Worm (Caenorhabditis elegans) whole organism, early embryonic: ENCODE data around the gene F40C5.2.

ENCODE experiments used
- B0310.2 ChIP-seq: sonication (generic microtip); optimal IDR thresholded peaks from 2 replicates; lab custom pipeline; 2016; ENCODE audit warnings: mild to moderate bottlenecking, missing genetic modification characterization, missing compliant biosample characterization
- F13C5.2 ChIP-seq: sonication (generic microtip); optimal IDR thresholded peaks from 2 replicates; lab custom pipeline; 2017; ENCODE audit warnings: mild to moderate bottlenecking, missing genetic modification characterization, inconsistent platforms, missing compliant biosample characterization
- aly-1 ChIP-seq: sonication (generic microtip); optimal IDR thresholded peaks from 2 replicates; lab custom pipeline; 2016; ENCODE audit warnings: missing genetic modification characterization, missing compliant biosample characterization
- ama-1 ChIP-seq: fragments of 150-350 bp; optimal IDR thresholded peaks from 2 replicates; lab custom pipeline; 2014
- ceh-13 ChIP-seq: fragments of 200-800 bp; sonication (Bioruptor generic); optimal IDR thresholded peaks from 2 replicates; lab custom pipeline; 2018; ENCODE audit warnings: mild to moderate bottlenecking, missing genetic modification characterization, missing compliant biosample characterization
- ceh-36 ChIP-seq: sonication (generic microtip); optimal IDR thresholded peaks from 2 replicates; lab custom pipeline; 2016; ENCODE audit warnings: missing genetic modification characterization, inconsistent platforms, missing compliant biosample characterization
- ets-7 ChIP-seq: sonication (generic microtip); optimal IDR thresholded peaks from 2 replicates; lab custom pipeline; 2016; ENCODE audit warnings: missing genotype, missing genetic modification characterization, missing compliant biosample characterization
- flt-1 ChIP-seq: fragments of 200-800 bp; sonication (Bioruptor generic); IDR thresholded peaks from 2 replicates; pipeline ENCODE4 v1.3.6; 2022; ENCODE audit warnings: missing genetic modification characterization, missing compliant biosample characterization
- hmbx-1 ChIP-seq: sonication (generic microtip); optimal IDR thresholded peaks from 2 replicates; lab custom pipeline; 2016; ENCODE audit warnings: mild to moderate bottlenecking, missing genetic modification characterization, missing compliant biosample characterization
- hmg-4 ChIP-seq: fragments of 200-800 bp; sonication (Bioruptor generic); optimal IDR thresholded peaks from 2 replicates; lab custom pipeline; 2018; ENCODE audit warnings: mild to moderate bottlenecking, missing genetic modification characterization, missing compliant biosample characterization
- hnd-1 ChIP-seq: sonication (generic microtip); optimal IDR thresholded peaks from 2 replicates; lab custom pipeline; 2016; ENCODE audit warnings: missing genetic modification characterization, missing compliant biosample characterization
- pes-1 ChIP-seq: fragments of 200-800 bp; sonication (Bioruptor generic); IDR thresholded peaks from 2 replicates; pipeline ENCODE4 v1.3.6; 2022; ENCODE audit warnings: missing genetic modification reagents, missing genetic modification characterization, missing compliant biosample characterization
- scrt-1 ChIP-seq: fragments of 200-800 bp; sonication (Bioruptor generic); IDR thresholded peaks from 2 replicates; pipeline ENCODE4 v1.3.6; 2022; ENCODE audit warnings: missing genetic modification characterization, missing compliant biosample characterization
- sea-1 ChIP-seq: fragments of 200-800 bp; sonication (Bioruptor generic); conservative IDR thresholded peaks from 2 replicates; pipeline ENCODE4 v1.3.6; 2022; ENCODE audit warnings: missing genetic modification characterization, missing compliant biosample characterization
- tbx-11 ChIP-seq: fragments of 200-800 bp; sonication (Bioruptor generic); IDR thresholded peaks from 2 replicates; pipeline ENCODE4 v1.3.6; 2022; ENCODE audit warnings: missing genetic modification characterization, missing compliant biosample characterization
- tbx-37 ChIP-seq: fragments of 200-800 bp; sonication (Bioruptor generic); conservative IDR thresholded peaks from 2 replicates; pipeline ENCODE4 v1.3.6; 2022; ENCODE audit warnings: missing genetic modification reagents, missing genetic modification characterization, missing compliant biosample characterization
- tra-4 ChIP-seq: sonication (generic microtip); optimal IDR thresholded peaks from 2 replicates; lab custom pipeline; 2017; ENCODE audit warnings: missing genetic modification characterization, missing compliant biosample characterization

Gene F40C5.2

ce11 chrV:3543344-3543743 lies 27.5 kb upstream of the F40C5.2 start, which contains the start of gene nhr-222:
nhr-222 (minus strand) TSS chrV:3543444.
- TF ChIP-seq hmbx-1 (tag; lab: Kevin White, UChicago) (no peak), hmg-4 (GFP tag; lab: Kevin White, UChicago) (no peak), scrt-1 (no peak)

- TF ChIP-seq sea-1 (GFP tag; lab: Robert Waterston, UW): no peak
- TF ChIP-seq B0310.2 (tag; lab: Kevin White, UChicago): no peak
- TF ChIP-seq hmbx-1 (tag; lab: Kevin White, UChicago): no peak
- no peak for TF ChIP-seq hmg-4 (GFP tag; lab: Kevin White, UChicago)
- TF ChIP-seq ets-7 (tag; lab: Kevin White, UChicago): no peak
Measured at ce11 chrV:3546517-3546916, 24.3 kb upstream of the F40C5.2 start, which contains the start of gene srbc-68. srbc-68 (minus strand) TSS chrV:3546617.

ce11 chrV:3548798-3549197 lies 22.0 kb upstream of the F40C5.2 start, which contains the start of gene srw-130:
srw-130 (minus strand) TSS chrV:3548898.
- no peak for TF ChIP-seq hmg-4 (GFP tag; lab: Kevin White, UChicago)
- no peak for TF ChIP-seq ceh-36 (tag; lab: Kevin White, UChicago)
- TF ChIP-seq scrt-1: no peak
- no peak for TF ChIP-seq tbx-11 (GFP tag; lab: Robert Waterston, UW)

ce11 chrV:3549553-3549952 lies 21.2 kb upstream of the F40C5.2 start, which contains the start of gene sri-21:
sri-21 (plus strand) TSS chrV:3549853.
- TF ChIP-seq ceh-36 (tag; lab: Kevin White, UChicago): no peak
- TF ChIP-seq ama-1 (lab: Kevin White, UChicago): no peak

- no peak for TF ChIP-seq ama-1 (lab: Kevin White, UChicago)
- TF ChIP-seq F13C5.2 (tag; lab: Kevin White, UChicago): no peak
- no peak for TF ChIP-seq tbx-11 (GFP tag; lab: Robert Waterston, UW)
- no peak for TF ChIP-seq sea-1 (GFP tag; lab: Robert Waterston, UW)
- no peak for TF ChIP-seq flt-1
- TF ChIP-seq pes-1 (GFP tag; lab: Robert Waterston, UW): no peak
- TF ChIP-seq aly-1 (tag; lab: Kevin White, UChicago): no peak
- TF ChIP-seq hnd-1 (tag; lab: Kevin White, UChicago): no peak
Measured at ce11 chrV:3551765-3552164, 19.0 kb upstream of the F40C5.2 start, which contains the start of gene grl-28. grl-28 (minus strand) TSS chrV:3551865.

ce11 chrV:3552740-3553469 lies 17.9 kb upstream of the F40C5.2 start, which contains the start of gene T24A6.20:
T24A6.20 (plus strand) TSS chrV:3553134.
- TF ChIP-seq hmbx-1 (tag; lab: Kevin White, UChicago) (no peak), tbx-11 (GFP tag; lab: Robert Waterston, UW) (no peak), ceh-36 (tag; lab: Kevin White, UChicago) (no peak), ceh-13 (GFP tag; lab: Kevin White, UChicago) (no peak), tra-4 (tag; lab: Kevin White, UChicago) (no peak), sea-1 (GFP tag; lab: Robert Waterston, UW) (no peak), ama-1 (lab: Kevin White, UChicago) (no peak), tbx-37 (GFP tag; lab: Robert Waterston, UW) (no peak), hnd-1 (tag; lab: Kevin White, UChicago) (no peak), hmg-4 (GFP tag; lab: Kevin White, UChicago) (no peak), ets-7 (tag; lab: Kevin White, UChicago) (no peak), aly-1 (tag; lab: Kevin White, UChicago) (no peak), flt-1 (no peak), F13C5.2 (tag; lab: Kevin White, UChicago) (no peak), B0310.2 (tag; lab: Kevin White, UChicago) (no peak), pes-1 (GFP tag; lab: Robert Waterston, UW) (no peak), scrt-1 (no peak)

ce11 chrV:3554869-3555268 lies 15.9 kb upstream of the F40C5.2 start, which contains the start of gene grl-29:
grl-29 (minus strand) TSS chrV:3555236.
- no peak for TF ChIP-seq hnd-1 (tag; lab: Kevin White, UChicago)
- no peak for TF ChIP-seq sea-1 (GFP tag; lab: Robert Waterston, UW)
- no peak for TF ChIP-seq ets-7 (tag; lab: Kevin White, UChicago)
- TF ChIP-seq ceh-13 (GFP tag; lab: Kevin White, UChicago): no peak
- no peak for TF ChIP-seq flt-1
- no peak for TF ChIP-seq tbx-11 (GFP tag; lab: Robert Waterston, UW)

ce11 chrV:3555986-3556385 lies 14.8 kb upstream of the F40C5.2 start, which contains the start of gene grl-30:
grl-30 (plus strand) TSS chrV:3556286.
- no peak for TF ChIP-seq ceh-36 (tag; lab: Kevin White, UChicago)

- no peak for TF ChIP-seq scrt-1
- no peak for TF ChIP-seq tbx-11 (GFP tag; lab: Robert Waterston, UW)
- TF ChIP-seq ets-7 (tag; lab: Kevin White, UChicago): no peak
- no peak for TF ChIP-seq hmbx-1 (tag; lab: Kevin White, UChicago)
- TF ChIP-seq ama-1 (lab: Kevin White, UChicago): no peak
Measured at ce11 chrV:3557422-3557821, 13.4 kb upstream of the F40C5.2 start, which contains the start of gene grl-31. grl-31 (minus strand) TSS chrV:3557778.
